Fruit fly (Drosophila melanogaster): ENCODE measurements around the gene CG32755.
A peak's percentile ranks its signal among the peaks of the same experiment; 100 is the strongest.

Gene CG32755

dm6 chrX:5901628-5902213 is 48.3 kb upstream of the CG32755 start (continued):
- peak; percentile 86; the same call in 2 of the 4 replicates for TF ChIP-seq chinmo (GFP tag; IDR thresholded peaks at IDR 0.05; ENCODE audit: partially characterized antibody)
- TF ChIP-seq CG13296 (GFP tag; optimal IDR thresholded peaks at IDR 0.05): peak; percentile 43
- TF ChIP-seq pzg (GFP tag; optimal IDR thresholded peaks at IDR 0.05): peak; percentile 7
- 0 out of 4 replicates have a peak, but pooled peaks have one; percentile 13 for TF ChIP-seq Gug (GFP tag; IDR thresholded peaks at IDR 0.05)
- TF ChIP-seq tup (GFP tag; optimal IDR thresholded peaks at IDR 0.05): no peak
- TF ChIP-seq da (GFP tag; optimal IDR thresholded peaks at IDR 0.05): peak; percentile 5
- TF ChIP-seq sd (tag; optimal IDR thresholded peaks at IDR 0.05): peak; percentile 74
- TF ChIP-seq CG31441 (GFP tag; IDR thresholded peaks at IDR 0.05): no peak
- peak; percentile 44 for TF ChIP-seq pros (GFP tag; optimal IDR thresholded peaks at IDR 0.05)
- TF ChIP-seq fru (optimal IDR thresholded peaks at IDR 0.05): no peak
- TF ChIP-seq CG30020 (tag; optimal IDR thresholded peaks at IDR 0.05): no peak
- TF ChIP-seq CG13775 (GFP tag; optimal IDR thresholded peaks at IDR 0.05): no peak
- TF ChIP-seq CG2678 (tag; optimal IDR thresholded peaks at IDR 0.05): peak; percentile 19
- peak; percentile 45 for TF ChIP-seq ash1 (GFP tag; optimal IDR thresholded peaks at IDR 0.05)
- TF ChIP-seq MTF-1 (GFP tag; optimal IDR thresholded peaks at IDR 0.05; ENCODE audit: borderline replicate concordance): no peak
- TF ChIP-seq CG2199 (GFP tag; IDR thresholded peaks at IDR 0.05): 0 out of 3 replicates have a peak, but pooled peaks have one; percentile 34
- no peak for TF ChIP-seq CG7357 (GFP tag; IDR thresholded peaks at IDR 0.05)
- TF ChIP-seq kay (GFP tag; optimal IDR thresholded peaks at IDR 0.05): no peak
- TF ChIP-seq croc (GFP tag; conservative IDR thresholded peaks at IDR 0.05): no peak
- peak; percentile 7 for TF ChIP-seq gro (GFP tag; optimal IDR thresholded peaks at IDR 0.05)
- peak; percentile 45 for TF ChIP-seq CG6813 (GFP tag; optimal IDR thresholded peaks at IDR 0.05)
- peak; percentile 95 for TF ChIP-seq CG10321 (GFP tag; IDR thresholded peaks at IDR 0.05)
- TF ChIP-seq Xrp1 (GFP tag; IDR thresholded peaks at IDR 0.05): peak; percentile 34; the same call in 1 of the 2 replicates
- no peak for TF ChIP-seq Elba2 (GFP tag; optimal IDR thresholded peaks at IDR 0.05)
- no peak for TF ChIP-seq ken (GFP tag; IDR thresholded peaks at IDR 0.05)
- peak; percentile 61; the same call in 1 of the 2 replicates for TF ChIP-seq vvl (GFP tag; IDR thresholded peaks at IDR 0.05)
- TF ChIP-seq CG34224 (GFP tag; IDR thresholded peaks at IDR 0.05; ENCODE audit: partially characterized antibody): peak; percentile 37; the same call in 1 of the 3 replicates
- TF ChIP-seq chm (GFP tag; IDR thresholded peaks at IDR 0.05): peak; percentile 64; the same call in 1 of the 2 replicates
- TF ChIP-seq Opbp (GFP tag; IDR thresholded peaks at IDR 0.05; ENCODE audit: partially characterized antibody): peak; percentile 40; the same call in 2 of the 3 replicates
- TF ChIP-seq CG10462 (GFP tag; optimal IDR thresholded peaks at IDR 0.05): no peak
- TF ChIP-seq CG14860 (GFP tag; IDR thresholded peaks at IDR 0.05; ENCODE audit: partially characterized antibody): 0 out of 3 replicates have a peak, but pooled peaks have one; percentile 16
- peak; percentile 29 for TF ChIP-seq Vsx1 (GFP tag; optimal IDR thresholded peaks at IDR 0.05)
- TF ChIP-seq CG9876 (GFP tag; optimal IDR thresholded peaks at IDR 0.05): peak; percentile 29
- TF ChIP-seq CG8290 (GFP tag; optimal IDR thresholded peaks at IDR 0.05): no peak
- peak in 1 of 2 experiments; percentile 37 for TF ChIP-seq CG8290 (tag; optimal IDR thresholded peaks at IDR 0.05)
- no peak for TF ChIP-seq tio (GFP tag; optimal IDR thresholded peaks at IDR 0.05)
- TF ChIP-seq CG15269 (tag; optimal IDR thresholded peaks at IDR 0.05): peak; percentile 16
- TF ChIP-seq sqz (GFP tag; optimal IDR thresholded peaks at IDR 0.05): peak; percentile 28
- no peak for TF ChIP-seq so (GFP tag; IDR thresholded peaks at IDR 0.05)
- TF ChIP-seq repo (GFP tag; optimal IDR thresholded peaks at IDR 0.05): no peak
- TF ChIP-seq Antp (GFP tag; optimal IDR thresholded peaks at IDR 0.05): peak; percentile 25
- TF ChIP-seq Jarid2 (GFP tag; optimal IDR thresholded peaks at IDR 0.05): peak; percentile 76
- TF ChIP-seq CG3281 (GFP tag; optimal IDR thresholded peaks at IDR 0.05): no peak
- TF ChIP-seq CG12659 (GFP tag; optimal IDR thresholded peaks at IDR 0.05): peak; percentile 34
- TF ChIP-seq Dbx (GFP tag; IDR thresholded peaks at IDR 0.05): peak; percentile 77; the same call in 2 of the 3 replicates
- TF ChIP-seq psq (GFP tag; optimal IDR thresholded peaks at IDR 0.05): peak; percentile 32
- no peak for TF ChIP-seq Dip2 (GFP tag; IDR thresholded peaks at IDR 0.05)
- TF ChIP-seq hb (GFP tag; IDR thresholded peaks at IDR 0.05; ENCODE audit: partially characterized antibody): no peak
- TF ChIP-seq sima (GFP tag; optimal IDR thresholded peaks at IDR 0.05): no peak
- peak; percentile 34 for TF ChIP-seq chn (GFP tag; optimal IDR thresholded peaks at IDR 0.05)

Measured in whole organism, embryonic.